Worm (Caenorhabditis elegans) whole organism, L4 larva: ENCODE results near the gene ztf-29.

Experiments used
- R02D3.7 ChIP-seq: fragments of 150-350 bp; sonication (generic microtip); optimal IDR thresholded peaks from 3 replicates; lab custom pipeline; 2014; ENCODE audit warnings: missing biosample characterization, missing genetic modification characterization
- aha-1 ChIP-seq: fragments of 150-350 bp; peaks from one replicate; lab custom pipeline; 2014; ENCODE audit warnings: missing biosample characterization, missing genetic modification characterization
- ceh-20 ChIP-seq: fragments of 200-800 bp; sonication (Bioruptor generic); IDR thresholded peaks from 2 replicates; pipeline ENCODE4 v1.3.6; 2022; ENCODE audit warnings: missing genetic modification reagents, missing genetic modification characterization, missing compliant biosample characterization
- daf-12 ChIP-seq: fragments of 150-350 bp; optimal IDR thresholded peaks from 2 replicates; lab custom pipeline; 2014; ENCODE audit warnings: missing biosample characterization, missing genetic modification reagents, missing genetic modification characterization
- egl-27 ChIP-seq: sonication (generic microtip); optimal IDR thresholded peaks from 3 replicates; lab custom pipeline; 2017; ENCODE audit warnings: missing biosample characterization, missing genetic modification reagents, missing genetic modification characterization
- hlh-30 ChIP-seq: sonication (generic microtip); optimal IDR thresholded peaks from 2 replicates; lab custom pipeline; 2017; ENCODE audit warnings: antibody characterized with exemption, mild to moderate bottlenecking, missing genetic modification characterization, missing compliant biosample characterization; ENCODE audit not compliant: insufficient read depth
- lin-29 ChIP-seq: fragments of 200-800 bp; sonication (Bioruptor generic); IDR thresholded peaks from 2 replicates; pipeline ENCODE4 v1.3.6; 2022; ENCODE audit warnings: missing genetic modification reagents, missing genetic modification characterization, missing compliant biosample characterization
- madf-5 ChIP-seq, 2 experiments: fragments of 200-800 bp; sonication (Bioruptor generic); IDR thresholded peaks; 2 replicates each; pipeline ENCODE4 v1.3.6; 2022; ENCODE audit warnings: missing compliant biosample characterization in 2 of 2, missing genetic modification characterization in 2 of 2
- mxl-3 ChIP-seq: fragments of 200-800 bp; sonication (Bioruptor generic); optimal IDR thresholded peaks from 2 replicates; lab custom pipeline; 2018; ENCODE audit warnings: mild to moderate bottlenecking, missing genetic modification characterization, missing compliant biosample characterization
- nhr-237 ChIP-seq: sonication (generic microtip); optimal IDR thresholded peaks from 2 replicates; lab custom pipeline; 2017; ENCODE audit warnings: missing biosample characterization, missing genetic modification characterization
- pqm-1 ChIP-seq: sonication (generic microtip); optimal IDR thresholded peaks from 2 replicates; lab custom pipeline; 2017; ENCODE audit warnings: missing biosample characterization, missing genetic modification characterization
- unc-62 ChIP-seq, 3 experiments: fragments of 150-350 bp in 1 of 3; sonication (generic microtip); optimal IDR thresholded peaks in 2 of 3; peaks in 1 of 3; 1 replicate in 1 of 3; 2 replicates in 2 of 3; lab custom pipeline; 2014 to 2017; ENCODE audit warnings: missing biosample characterization in 3 of 3, missing genetic modification characterization in 3 of 3, missing genetic modification reagents in 3 of 3, missing genotype in 1 of 3
- ztf-11 ChIP-seq: fragments of 150-350 bp; optimal IDR thresholded peaks from 2 replicates; lab custom pipeline; 2014; ENCODE audit warnings: missing biosample characterization, missing genetic modification characterization

DNA sequence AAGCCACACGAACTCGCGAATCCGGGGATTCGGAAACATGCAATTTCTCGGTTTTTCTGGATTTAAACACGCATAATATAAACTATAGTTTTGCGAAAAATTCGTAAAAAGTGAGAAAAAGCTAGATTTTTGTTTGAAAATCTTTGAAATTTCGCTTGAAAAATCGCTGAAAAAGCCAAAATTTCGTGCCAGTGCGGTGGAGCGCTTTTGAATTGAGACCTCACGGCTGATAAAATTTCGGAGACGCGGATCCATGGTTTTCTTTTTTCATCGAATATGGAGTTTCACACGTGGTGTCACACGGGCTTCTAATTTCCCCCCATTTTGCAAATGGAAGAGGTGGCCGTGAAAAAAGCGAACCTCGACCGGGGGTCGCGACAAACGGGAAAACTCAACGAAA, 29.3 kb downstream of the ztf-29 start:
- TF ChIP-seq nhr-237 (tag; lab: Kevin White, UChicago) (no peak), ceh-20 (no peak), hlh-30 (tag; lab: Kevin White, UChicago) (no peak), unc-62 (GFP tag; optimal IDR thresholded peaks at IDR 0.05 in 1 of 2; lab: Kevin White, UChicago) (no peak), unc-62 (tag; optimal IDR thresholded peaks at IDR 0.05; lab: Kevin White, UChicago) (no peak), ztf-11 (tag; lab: Kevin White, UChicago) (no peak), daf-12 (tag; lab: Kevin White, UChicago) (no peak), aha-1 (tag; lab: Kevin White, UChicago) (no peak), mxl-3 (no peak), madf-5 (GFP tag; IDR thresholded peaks at IDR 0.05; lab: Robert Waterston, UW) (no peak), pqm-1 (no peak), lin-29 (GFP tag; lab: Robert Waterston, UW) (no peak), egl-27 (tag; lab: Kevin White, UChicago) (no peak), R02D3.7 (tag; lab: Kevin White, UChicago) (no peak)
